Fruit fly (Drosophila melanogaster): ENCODE measurements around the gene cysu.
"Not testable (repeated sequence)": the region's sequence is repeated elsewhere in the genome, so short reads cannot be mapped to it uniquely, and the experiment has no call there.

cysu gene

DNA sequence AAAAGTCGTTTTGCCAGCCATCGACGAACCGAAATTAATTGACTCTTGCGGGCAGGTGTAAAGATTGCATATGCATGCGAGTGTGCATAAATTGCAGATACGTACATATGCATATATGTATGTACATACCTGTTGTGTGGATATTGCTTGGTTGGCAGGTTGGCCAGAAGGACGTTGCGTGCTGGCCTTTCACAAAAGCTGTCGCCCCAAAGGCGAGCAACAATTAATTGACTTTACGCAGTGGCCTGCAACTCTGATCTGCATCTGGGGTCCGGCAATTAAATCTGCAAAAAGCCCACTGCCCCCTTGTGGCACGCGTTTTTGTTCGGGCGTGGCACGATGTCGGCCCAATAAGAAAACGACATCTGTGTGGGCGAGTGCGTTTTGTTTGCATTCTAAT lies 7.5 kb downstream of the cysu start:
- TF ChIP-seq CG17801 (GFP tag; optimal IDR thresholded peaks at IDR 0.05; ENCODE audit: partially characterized antibody): no peak

DNA sequence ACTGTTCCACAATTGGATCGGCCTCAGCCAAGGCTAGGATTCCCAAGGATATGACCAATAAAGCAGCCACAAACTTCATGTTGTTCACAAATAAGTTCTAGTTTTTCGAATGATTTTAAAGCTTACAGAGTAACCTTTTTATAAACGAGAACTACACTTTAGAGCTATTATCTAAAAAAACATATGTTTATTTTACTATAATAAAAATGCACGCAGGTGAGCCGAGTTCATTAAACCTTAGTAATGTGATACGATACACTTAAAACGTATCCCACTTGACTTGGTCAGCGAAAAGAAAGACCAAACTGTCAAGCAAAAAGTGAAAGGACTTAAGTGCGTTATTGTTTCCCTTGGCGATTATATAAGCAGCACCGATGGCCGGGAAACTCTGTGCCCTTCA lies 8.8 kb downstream of the cysu start, which contains the start of gene CG44090:
CG44090 (minus strand) TSS at position 101 of the 400 bp plus-strand sequence.
- TF ChIP-seq CG17801 (GFP tag; optimal IDR thresholded peaks at IDR 0.05; ENCODE audit: partially characterized antibody): no peak

DNA sequence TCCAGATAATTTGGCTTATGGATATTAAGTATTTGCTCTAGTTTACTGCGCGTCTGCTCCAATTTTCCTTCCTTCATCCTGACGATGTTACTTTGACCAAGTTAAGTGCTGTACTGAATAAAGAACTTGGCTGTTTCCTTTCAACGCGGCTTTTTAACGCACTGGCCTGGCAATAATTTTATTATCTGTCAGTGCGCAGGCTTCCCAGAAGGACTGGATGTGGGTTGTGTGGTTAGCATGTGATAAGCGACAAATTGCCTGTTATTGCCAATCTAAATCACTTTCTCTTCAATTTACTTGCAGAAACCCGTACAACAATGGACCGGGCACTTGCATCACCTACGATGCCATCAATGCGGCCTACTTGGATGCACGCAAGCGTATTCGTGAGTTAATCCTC lies 15.1 kb downstream of the cysu start, which contains the start of gene CG14331:
CG14331 (minus strand) TSS at position 101 of the 400 bp plus-strand sequence.
- no peak for TF ChIP-seq CG17801 (GFP tag; optimal IDR thresholded peaks at IDR 0.05; ENCODE audit: partially characterized antibody)

DNA sequence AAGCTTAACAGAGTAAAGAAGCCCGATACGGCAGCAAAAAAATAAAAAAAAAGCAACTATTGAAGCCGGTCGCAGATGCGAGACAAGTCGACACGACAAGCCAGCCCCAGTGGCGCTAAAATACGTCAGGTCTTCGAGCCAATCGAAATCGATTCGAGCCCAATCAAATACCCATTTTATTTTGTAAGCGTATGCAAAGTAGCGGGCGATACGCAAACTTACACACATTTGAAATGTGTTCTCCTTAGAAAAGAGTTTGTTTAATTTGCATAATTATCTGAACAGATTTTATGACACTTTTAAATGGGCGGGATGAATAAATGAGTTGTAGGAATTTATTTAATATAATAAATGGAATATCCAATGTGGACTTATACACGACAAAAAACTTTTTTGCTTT lies 22.0 kb downstream of the cysu start:
- no peak for TF ChIP-seq CG17801 (GFP tag; optimal IDR thresholded peaks at IDR 0.05; ENCODE audit: partially characterized antibody)

DNA sequence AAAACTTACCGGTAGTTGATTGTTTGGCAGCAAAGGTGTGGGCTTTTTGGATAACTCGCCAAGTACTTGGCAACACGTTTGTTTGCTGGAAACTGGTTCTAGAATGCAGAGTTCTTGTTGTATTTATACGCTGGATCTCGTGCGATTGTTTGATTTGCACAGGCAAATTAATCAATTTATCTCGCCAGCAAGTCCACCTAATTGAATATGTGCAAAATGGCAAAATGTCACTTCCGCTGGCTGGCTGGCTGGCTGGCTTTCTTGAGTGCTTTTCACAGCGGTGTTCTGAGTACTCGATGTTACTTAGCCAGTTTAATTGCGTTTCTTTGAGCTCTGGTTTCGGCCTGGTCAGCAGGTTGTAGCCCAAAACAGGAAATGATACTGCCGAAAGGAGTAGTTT lies 23.2 kb downstream of the cysu start, which contains the start of gene Eh:
Eh (minus strand) TSS at position 101 of the 400 bp plus-strand sequence.
- no peak for TF ChIP-seq CG17801 (GFP tag; optimal IDR thresholded peaks at IDR 0.05; ENCODE audit: partially characterized antibody)

DNA sequence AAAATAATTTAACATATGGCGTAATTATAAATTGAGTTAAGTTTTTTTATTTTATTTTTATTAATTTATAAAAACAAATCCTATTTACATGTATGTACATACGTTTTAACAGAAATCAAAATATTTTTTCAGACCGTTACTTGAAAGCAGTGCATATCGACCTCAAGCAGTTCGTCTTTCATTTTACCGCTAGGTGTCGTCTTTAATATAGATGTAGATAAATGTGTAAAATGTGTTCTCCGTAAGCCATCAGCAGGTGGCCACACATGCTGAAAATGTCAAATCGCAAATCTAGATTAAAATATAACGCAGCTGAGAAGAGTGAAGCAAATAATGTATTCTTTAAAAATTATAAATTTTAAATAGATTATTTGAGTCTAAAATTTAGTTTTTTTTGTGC lies 23.8 kb downstream of the cysu start:
- TF ChIP-seq CG17801 (GFP tag; optimal IDR thresholded peaks at IDR 0.05; ENCODE audit: partially characterized antibody): no peak

DNA sequence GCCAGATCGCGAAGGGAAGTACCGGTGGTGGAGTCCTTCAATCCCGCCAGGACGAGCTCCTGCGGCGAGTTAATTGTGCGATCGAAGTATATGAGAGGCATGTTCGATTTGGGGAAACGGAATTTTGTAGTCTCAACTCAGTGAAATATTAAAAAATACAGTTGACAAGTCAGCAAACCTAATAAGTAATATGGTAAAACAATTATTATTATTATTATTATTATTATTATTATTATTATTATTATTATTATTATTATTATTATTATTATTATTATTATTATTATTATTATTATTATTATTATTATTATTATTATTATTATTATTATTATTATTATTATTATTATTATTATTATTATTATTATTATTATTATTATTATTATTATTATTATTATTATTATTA lies 31.1 kb downstream of the cysu start, which contains the start of gene CG14330:
CG14330 (minus strand) TSS at position 101 of the 400 bp plus-strand sequence.
- not testable (repeated sequence) for TF ChIP-seq CG17801 (GFP tag; optimal IDR thresholded peaks at IDR 0.05; ENCODE audit: partially characterized antibody)

DNA sequence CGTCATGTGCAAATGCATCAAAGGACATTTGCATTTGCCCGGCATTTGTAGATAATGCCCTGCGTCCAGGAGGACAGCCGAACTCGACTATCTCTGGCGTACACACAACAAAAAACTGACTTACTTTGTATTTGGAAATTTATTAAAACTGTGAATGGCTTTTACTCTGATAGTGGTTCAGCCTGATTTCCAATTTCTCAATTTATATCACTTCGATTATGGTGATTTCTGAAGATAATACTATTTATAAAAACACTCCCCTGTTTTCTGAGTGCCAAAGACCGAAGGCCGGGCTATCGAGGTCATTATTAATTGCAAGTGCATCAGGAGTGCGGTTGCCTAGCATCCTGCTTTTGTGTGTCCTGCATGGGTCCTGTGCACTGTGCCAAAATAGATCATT lies 45.4 kb downstream of the cysu start:
- no peak for TF ChIP-seq CG17801 (GFP tag; optimal IDR thresholded peaks at IDR 0.05; ENCODE audit: partially characterized antibody)

DNA sequence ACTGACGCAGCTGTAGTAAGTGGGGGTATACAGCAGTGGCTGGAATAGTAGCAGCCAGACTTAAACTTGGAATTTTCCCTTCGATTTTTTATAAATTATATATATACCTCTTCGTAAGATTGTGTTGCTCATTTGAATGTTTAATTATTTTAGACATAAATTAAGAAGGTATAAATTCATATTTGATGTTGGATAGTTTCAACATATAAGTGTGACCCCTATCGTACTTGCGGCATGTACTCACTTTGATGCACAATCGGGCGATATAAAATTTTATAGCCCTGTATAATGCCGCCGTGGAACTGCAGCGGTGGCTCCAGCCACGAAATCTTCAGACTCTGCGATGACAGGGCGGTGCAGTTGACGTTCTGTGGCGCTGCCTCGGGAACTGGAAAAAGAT lies 55.7 kb downstream of the cysu start:
- no peak for TF ChIP-seq CG17801 (GFP tag; optimal IDR thresholded peaks at IDR 0.05; ENCODE audit: partially characterized antibody)

DNA sequence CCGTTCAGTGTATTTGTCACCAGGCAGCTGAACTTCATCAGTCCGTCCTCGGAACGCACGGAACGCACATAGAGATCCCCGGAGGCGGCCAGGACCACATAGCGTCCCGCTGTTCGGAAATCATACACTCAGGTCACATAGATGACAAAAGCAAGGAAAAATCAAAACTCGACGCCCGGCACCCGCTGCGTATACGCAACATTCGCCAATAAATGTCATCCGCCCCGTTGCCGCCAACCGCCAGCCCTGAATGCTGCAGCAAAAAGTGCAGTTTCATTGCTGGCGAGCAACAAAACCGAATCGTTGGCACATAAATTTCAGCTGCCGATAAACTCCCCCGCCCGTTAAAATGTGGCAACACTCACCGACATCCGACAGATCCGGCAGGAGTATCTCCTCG lies 66.5 kb downstream of the cysu start:
- no peak for TF ChIP-seq CG17801 (GFP tag; optimal IDR thresholded peaks at IDR 0.05; ENCODE audit: partially characterized antibody)

Data from ovary, adult (tissue).